Fruit fly (Drosophila melanogaster) whole organism, embryonic: Measurements from ENCODE around the gene Polr1F.

Experiments
- Antp ChIP-seq: fragments of 200-800 bp; sonication (Bioruptor generic); optimal IDR thresholded peaks from 3 replicates; lab custom pipeline; 2016; ENCODE audit warnings: missing biosample characterization, missing genetic modification characterization
- CG10209 ChIP-seq: fragments of 200-800 bp; sonication (Bioruptor generic); optimal IDR thresholded peaks from 3 replicates; lab custom pipeline; 2017; ENCODE audit warnings: missing biosample characterization, mild to moderate bottlenecking, missing genetic modification characterization, missing genetic modification reagents
- CG10321 ChIP-seq: fragments of 200-800 bp; sonication (Bioruptor generic); IDR thresholded peaks from 2 replicates; pipeline ENCODE4 v1.3.6; 2022; ENCODE audit warnings: missing biosample characterization, missing genetic modification characterization
- CG12219 ChIP-seq: fragments of 200-800 bp; sonication (Bioruptor generic); optimal IDR thresholded peaks from 3 replicates; lab custom pipeline; 2018; ENCODE audit warnings: missing biosample characterization, mild to moderate bottlenecking, missing genetic modification characterization
- CG13123 ChIP-seq: fragments of 200-800 bp; sonication (Bioruptor generic); optimal IDR thresholded peaks from 2 replicates; lab custom pipeline; 2016; ENCODE audit warnings: missing biosample characterization, missing genetic modification characterization
- CG13424 ChIP-seq: fragments of 200-800 bp; sonication (Bioruptor generic); optimal IDR thresholded peaks from 2 replicates; lab custom pipeline; 2019; ENCODE audit warnings: missing biosample characterization, mild to moderate bottlenecking, missing genetic modification characterization, moderate library complexity
- CG13624 ChIP-seq: fragments of 200-800 bp; sonication (Bioruptor generic); optimal IDR thresholded peaks from 2 replicates; lab custom pipeline; 2016; ENCODE audit warnings: missing biosample characterization, missing genetic modification characterization
- CG14441 ChIP-seq: fragments of 200-800 bp; sonication (Bioruptor generic); IDR thresholded peaks from 2 replicates; pipeline ENCODE4 v1.3.6; 2022; ENCODE audit warnings: missing biosample characterization, missing genetic modification characterization
- CG16779 ChIP-seq: fragments of 200-800 bp; sonication (Bioruptor generic); IDR thresholded peaks from 2 replicates; pipeline ENCODE4 v1.3.6; 2022; ENCODE audit warnings: missing biosample characterization, missing genetic modification characterization
- CG18476 ChIP-seq: fragments of 200-800 bp; sonication (Bioruptor generic); optimal IDR thresholded peaks from 2 replicates; lab custom pipeline; 2016; ENCODE audit warnings: missing biosample characterization, mild to moderate bottlenecking, missing genetic modification characterization
- CG18599 ChIP-seq: fragments of 200-800 bp; sonication (Bioruptor generic); optimal IDR thresholded peaks from 3 replicates; lab custom pipeline; 2017; ENCODE audit warnings: missing biosample characterization, missing genetic modification characterization, mild to moderate bottlenecking, moderate library complexity, missing genetic modification reagents
- CG18764 ChIP-seq: fragments of 200-800 bp; sonication (Bioruptor generic); optimal IDR thresholded peaks from 3 replicates; lab custom pipeline; 2016; ENCODE audit warnings: missing biosample characterization, missing genetic modification characterization
- CG30020 ChIP-seq: fragments of 200-800 bp; optimal IDR thresholded peaks from 2 replicates; lab custom pipeline; 2019; ENCODE audit warnings: missing biosample characterization, mild to moderate bottlenecking, missing genetic modification characterization, moderate library complexity
- CG30403 ChIP-seq: fragments of 200-800 bp; sonication (Bioruptor generic); optimal IDR thresholded peaks from 3 replicates; lab custom pipeline; 2016; ENCODE audit warnings: missing biosample characterization, missing genetic modification characterization
- CG3726 ChIP-seq: fragments of 200-800 bp; sonication (Bioruptor generic); IDR thresholded peaks from 3 replicates; pipeline ENCODE4, ENCODE4 v1.3.6; 2022; ENCODE audit warnings: missing biosample characterization, missing genetic modification characterization
- CG3838 ChIP-seq: fragments of 200-800 bp; sonication (Bioruptor generic); optimal IDR thresholded peaks from 3 replicates; lab custom pipeline; 2016; ENCODE audit warnings: missing biosample characterization, missing genetic modification characterization
- CG43689 ChIP-seq: fragments of 200-800 bp; sonication (Bioruptor generic); IDR thresholded peaks from 2 replicates; pipeline ENCODE4 v1.3.6; 2022; ENCODE audit warnings: missing biosample characterization, missing genetic modification characterization
- CG4404 ChIP-seq: fragments of 200-800 bp; sonication (Bioruptor generic); IDR thresholded peaks from 2 replicates; pipeline ENCODE4 v1.3.6; 2022; ENCODE audit warnings: missing biosample characterization, missing genetic modification characterization
- CG7372 ChIP-seq: fragments of 200-800 bp; sonication (Bioruptor generic); IDR thresholded peaks from 2 replicates; pipeline ENCODE4 v1.3.6; 2022; ENCODE audit warnings: missing biosample characterization, missing genetic modification characterization
- CG7963 ChIP-seq: fragments of 200-800 bp; sonication (Bioruptor generic); IDR thresholded peaks from 3 replicates; pipeline ENCODE4 v1.3.6; 2022; ENCODE audit warnings: missing biosample characterization, missing genetic modification characterization; ENCODE audit not compliant: partially characterized antibody
- CG8478 ChIP-seq: fragments of >200 bp; optimal IDR thresholded peaks from 2 replicates; lab custom pipeline; 2018
- CG8765 ChIP-seq: fragments of 200-800 bp; sonication (Bioruptor generic); IDR thresholded peaks from 2 replicates; pipeline ENCODE4 v1.3.6; 2022; ENCODE audit warnings: missing biosample characterization, missing genetic modification characterization
- CG9437 ChIP-seq: fragments of 200-800 bp; sonication (Bioruptor generic); optimal IDR thresholded peaks from 2 replicates; lab custom pipeline; 2018; ENCODE audit warnings: missing biosample characterization, mild to moderate bottlenecking, missing genetic modification characterization
- CG9876 ChIP-seq: fragments of 200-800 bp; sonication (Bioruptor generic); optimal IDR thresholded peaks from 2 replicates; lab custom pipeline; 2016; ENCODE audit warnings: missing biosample characterization, missing genetic modification characterization
- CG9932 ChIP-seq: fragments of 200-800 bp; sonication (Bioruptor generic); IDR thresholded peaks from 2 replicates; pipeline ENCODE4 v1.3.6; 2022; ENCODE audit warnings: missing biosample characterization, missing genetic modification characterization
- Camta ChIP-seq: fragments of 200-800 bp; sonication (Bioruptor generic); optimal IDR thresholded peaks from 2 replicates; lab custom pipeline; 2016; ENCODE audit warnings: missing biosample characterization, missing genetic modification characterization
- Dp ChIP-seq: fragments of 200-800 bp; sonication (Bioruptor generic); optimal IDR thresholded peaks from 2 replicates; lab custom pipeline; 2018; ENCODE audit warnings: missing biosample characterization, mild to moderate bottlenecking, missing genetic modification characterization, moderate library complexity
- H15 ChIP-seq: fragments of 200-800 bp; sonication (Bioruptor generic); IDR thresholded peaks from 3 replicates; pipeline ENCODE4 v1.3.6; 2022; ENCODE audit warnings: missing biosample characterization, missing genetic modification characterization
- HLH4C ChIP-seq: fragments of 200-800 bp; sonication (Bioruptor generic); IDR thresholded peaks from 3 replicates; pipeline ENCODE4 v1.3.6; 2022; ENCODE audit warnings: missing biosample characterization, missing genetic modification characterization; ENCODE audit not compliant: partially characterized antibody
- Hsf ChIP-seq: fragments of 200-800 bp; sonication (Bioruptor generic); optimal IDR thresholded peaks from 3 replicates; lab custom pipeline; 2016; ENCODE audit warnings: missing biosample characterization, missing genetic modification characterization
- NFAT ChIP-seq: fragments of 200-800 bp; sonication (Bioruptor generic); IDR thresholded peaks from 2 replicates; pipeline ENCODE4 v1.3.6; 2022; ENCODE audit warnings: missing biosample characterization, missing genetic modification characterization
- Rfx ChIP-seq: fragments of 200-800 bp; sonication (Bioruptor generic); IDR thresholded peaks from 2 replicates; pipeline ENCODE4 v1.3.6; 2022; ENCODE audit warnings: missing biosample characterization, missing genetic modification characterization
- Rx ChIP-seq: fragments of 200-800 bp; sonication (Bioruptor generic); IDR thresholded peaks from 2 replicates; pipeline ENCODE4 v1.3.6; 2022; ENCODE audit warnings: missing biosample characterization, missing genetic modification characterization
- Sox102F ChIP-seq: fragments of 200-800 bp; sonication (Bioruptor generic); optimal IDR thresholded peaks from 2 replicates; lab custom pipeline; 2018; ENCODE audit warnings: missing biosample characterization, mild to moderate bottlenecking, missing genetic modification characterization, moderate library complexity
- Xbp1 ChIP-seq: fragments of 200-800 bp; sonication (Bioruptor generic); optimal IDR thresholded peaks from 3 replicates; lab custom pipeline; 2016; ENCODE audit warnings: missing biosample characterization, mild to moderate bottlenecking, missing genetic modification characterization
- ara ChIP-seq: fragments of 200-800 bp; sonication (Bioruptor generic); IDR thresholded peaks from 2 replicates; pipeline ENCODE4 v1.3.6; 2022; ENCODE audit warnings: missing biosample characterization, missing genetic modification characterization
- az2 ChIP-seq: fragments of 200-800 bp; sonication (Bioruptor generic); optimal IDR thresholded peaks from 3 replicates; lab custom pipeline; 2016; ENCODE audit warnings: missing biosample characterization, missing genetic modification characterization
- chif ChIP-seq, 2 experiments: fragments of 200-800 bp; sonication (Bioruptor generic); optimal IDR thresholded peaks; 3 replicates each; lab custom pipeline; 2016; ENCODE audit warnings: missing biosample characterization in 2 of 2, missing genetic modification characterization in 2 of 2
- dimm ChIP-seq: fragments of 200-800 bp; sonication (Bioruptor generic); IDR thresholded peaks from 2 replicates; pipeline ENCODE4 v1.3.6; 2022; ENCODE audit warnings: missing biosample characterization, missing genetic modification characterization
- fd96Cb ChIP-seq: fragments of 200-800 bp; sonication (Bioruptor generic); optimal IDR thresholded peaks from 2 replicates; lab custom pipeline; 2018; ENCODE audit warnings: missing biosample characterization, mild to moderate bottlenecking, missing genetic modification characterization, moderate library complexity
- gcm2 ChIP-seq: fragments of 200-800 bp; sonication (Bioruptor generic); optimal IDR thresholded peaks from 2 replicates; lab custom pipeline; 2016; ENCODE audit warnings: missing biosample characterization, missing genetic modification characterization
- ham ChIP-seq: fragments of 200-800 bp; sonication (Bioruptor generic); IDR thresholded peaks from 2 replicates; pipeline ENCODE4 v1.3.6; 2022; ENCODE audit warnings: missing biosample characterization, missing genetic modification characterization
- hb ChIP-seq: fragments of 200-800 bp; sonication (Bioruptor generic); IDR thresholded peaks from 3 replicates; pipeline ENCODE4 v1.3.6; 2022; ENCODE audit warnings: missing biosample characterization, missing genetic modification characterization; ENCODE audit not compliant: partially characterized antibody
- jing ChIP-seq: fragments of 200-800 bp; sonication (Bioruptor generic); optimal IDR thresholded peaks from 2 replicates; lab custom pipeline; 2018; ENCODE audit warnings: missing biosample characterization, mild to moderate bottlenecking, missing genetic modification characterization
- knrl ChIP-seq: fragments of 200-800 bp; sonication (Bioruptor generic); IDR thresholded peaks from 3 replicates; pipeline ENCODE4 v1.3.6; 2022; ENCODE audit warnings: missing biosample characterization, missing genetic modification characterization; ENCODE audit not compliant: partially characterized antibody
- nerfin-2 ChIP-seq: fragments of 200-800 bp; sonication (Bioruptor generic); IDR thresholded peaks from 2 replicates; pipeline ENCODE4 v1.3.6; 2022; ENCODE audit warnings: missing biosample characterization, missing genetic modification characterization; ENCODE audit not compliant: partially characterized antibody
- pfk ChIP-seq: fragments of 200-800 bp; sonication (Bioruptor generic); optimal IDR thresholded peaks from 2 replicates; lab custom pipeline; 2018; ENCODE audit warnings: missing biosample characterization, mild to moderate bottlenecking, missing genetic modification characterization, moderate library complexity
- sim ChIP-seq: fragments of 200-800 bp; sonication (Bioruptor generic); IDR thresholded peaks from 2 replicates; pipeline ENCODE4 v1.3.6; 2022; ENCODE audit warnings: missing biosample characterization, missing genetic modification characterization
- sisA ChIP-seq: fragments of 200-800 bp; sonication (Bioruptor generic); IDR thresholded peaks from 2 replicates; pipeline ENCODE4 v1.3.6; 2022; ENCODE audit warnings: missing biosample characterization, missing genetic modification characterization
- slbo ChIP-seq: fragments of 200-800 bp; sonication (Bioruptor generic); IDR thresholded peaks from 2 replicates; pipeline ENCODE4 v1.3.6; 2022; ENCODE audit warnings: missing biosample characterization, missing genetic modification characterization
- vfl ChIP-seq: fragments of 200-800 bp; sonication (Bioruptor generic); optimal IDR thresholded peaks from 2 replicates; lab custom pipeline; 2016; ENCODE audit warnings: missing biosample characterization, missing genetic modification characterization

Polr1F gene

dm6 chr2L:6919850-6920660 lies 12.4 kb upstream of the Polr1F start, which contains the start of gene x16 (continued):
- TF ChIP-seq CG4404, result no peak
- peak; percentile 37; the same call in 1 of the 2 replicates for TF ChIP-seq CG9932 (GFP tag; lab: Robert Waterston, UW)
- TF ChIP-seq CG13123 (GFP tag; lab: Kevin White, UChicago), result no peak
- TF ChIP-seq CG7372, result no peak
- no peak for TF ChIP-seq CG8478 (lab: Kevin White, UChicago)
- no peak for TF ChIP-seq nerfin-2 (GFP tag; lab: Robert Waterston, UW)
- TF ChIP-seq jing (GFP tag; lab: Kevin White, UChicago), result no peak
- no peak for TF ChIP-seq CG10321 (GFP tag; lab: Robert Waterston, UW)
- TF ChIP-seq NFAT, result 0 out of 2 replicates have a peak, but pooled peaks have one; percentile 10
- TF ChIP-seq CG18476, result no peak
- peak; percentile 51 for TF ChIP-seq Dp (GFP tag; lab: Kevin White, UChicago)
- no peak for TF ChIP-seq CG10209 (GFP tag; lab: Kevin White, UChicago)
- no peak for TF ChIP-seq CG43689 (GFP tag; lab: Robert Waterston, UW)
- TF ChIP-seq dimm (GFP tag; lab: Robert Waterston, UW), result no peak
- TF ChIP-seq slbo (GFP tag; lab: Robert Waterston, UW), result peak; percentile 39; the same call in 1 of the 2 replicates
- no peak for TF ChIP-seq CG16779 (GFP tag; lab: Robert Waterston, UW)
- TF ChIP-seq CG14441 (GFP tag; lab: Robert Waterston, UW), result no peak
- no peak for TF ChIP-seq CG13624 (GFP tag; lab: Kevin White, UChicago)
- TF ChIP-seq ara (GFP tag; lab: Robert Waterston, UW), result no peak
- no peak for TF ChIP-seq CG3726 (GFP tag; lab: Robert Waterston, UW)
- no peak for TF ChIP-seq HLH4C
- no peak for TF ChIP-seq knrl (GFP tag; lab: Robert Waterston, UW)
- no peak for TF ChIP-seq hb (GFP tag; lab: Robert Waterston, UW)
- no peak for TF ChIP-seq H15
- peak; percentile 18; the same call in 1 of the 2 replicates for TF ChIP-seq Rfx (GFP tag; lab: Robert Waterston, UW)
- TF ChIP-seq CG30403, result peak; percentile 10
- TF ChIP-seq CG9876 (GFP tag; lab: Kevin White, UChicago), result no peak
- no peak for TF ChIP-seq CG8765
- no peak for TF ChIP-seq Rx (GFP tag; lab: Robert Waterston, UW)
- TF ChIP-seq CG30020 (tag; lab: Kevin White, UChicago), result no peak
- no peak for TF ChIP-seq CG9437 (GFP tag; lab: Kevin White, UChicago)
- TF ChIP-seq az2 (GFP tag; lab: Kevin White, UChicago), result no peak
- no peak for TF ChIP-seq sim
- no peak for TF ChIP-seq CG12219
- TF ChIP-seq ham (GFP tag; lab: Robert Waterston, UW), result no peak
- no peak for TF ChIP-seq CG18764 (GFP tag; lab: Kevin White, UChicago)
- TF ChIP-seq Xbp1, result peak; percentile 10
- no peak for TF ChIP-seq Antp (GFP tag; lab: Kevin White, UChicago)
- no peak for TF ChIP-seq CG13424
- no peak for TF ChIP-seq gcm2 (GFP tag; lab: Kevin White, UChicago)
- no peak for TF ChIP-seq CG18599
- TF ChIP-seq sisA, result 0 out of 2 replicates have a peak, but pooled peaks have one; percentile 10
- TF ChIP-seq Sox102F (GFP tag; lab: Kevin White, UChicago), result no peak
- no peak for TF ChIP-seq vfl (GFP tag; lab: Kevin White, UChicago)
- no peak for TF ChIP-seq Camta (GFP tag; lab: Kevin White, UChicago)
- TF ChIP-seq pfk (GFP tag; lab: Kevin White, UChicago), result no peak
- no peak for TF ChIP-seq CG3838 (GFP tag; lab: Kevin White, UChicago)
- no peak for TF ChIP-seq CG7963
- TF ChIP-seq Hsf, result peak; percentile 10
- TF ChIP-seq fd96Cb, result no peak
- TF ChIP-seq chif (GFP tag; optimal IDR thresholded peaks at IDR 0.05; lab: Kevin White, UChicago), result no peak
